Worm (Caenorhabditis elegans): Measurements from ENCODE around the gene clec-9.

The clec-9 gene

DNA sequence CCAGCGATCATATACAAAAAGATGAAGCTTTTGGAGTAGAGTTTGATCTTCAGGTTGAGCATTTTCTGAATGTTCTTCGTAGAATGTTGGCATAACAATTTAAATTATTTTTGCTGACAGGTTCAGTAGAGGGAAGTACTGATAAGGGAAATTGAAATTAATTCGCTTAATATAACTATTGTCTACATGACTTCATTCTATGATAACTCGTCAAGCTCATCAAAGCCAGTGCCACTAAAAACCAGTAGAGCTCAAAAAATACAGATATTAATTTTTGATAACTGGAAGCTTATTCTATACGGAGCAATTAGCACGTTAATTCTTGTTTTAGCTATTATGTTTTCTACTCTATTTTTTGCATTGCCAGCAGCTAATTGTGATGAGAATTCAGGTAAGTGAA is 32.7 kb upstream of the clec-9 start, which contains the start of the genes clec-29 and clec-39:
clec-29 (minus strand) TSS at position 101 of the 400 bp plus-strand sequence.
clec-39 (plus strand) TSS at position 169 of the 400 bp plus-strand sequence.
- no peak for TF ChIP-seq pqm-1 (tag; optimal IDR thresholded peaks at IDR 0.05)
- no peak for TF ChIP-seq ceh-31 (tag; optimal IDR thresholded peaks at IDR 0.05)
- TF ChIP-seq che-1 (tag; optimal IDR thresholded peaks at IDR 0.05) = no peak
- TF ChIP-seq rnt-1 (tag; optimal IDR thresholded peaks at IDR 0.05) = no peak
- TF ChIP-seq ahr-1 (tag; optimal IDR thresholded peaks at IDR 0.05) = no peak
- TF ChIP-seq zip-5 (tag; optimal IDR thresholded peaks at IDR 0.05) = no peak
- TF ChIP-seq Y22D7AL.16 (tag; optimal IDR thresholded peaks at IDR 0.05) = no peak
- no peak for TF ChIP-seq ceh-2 (tag; optimal IDR thresholded peaks at IDR 0.05)
- no peak for TF ChIP-seq pros-1 (tag; optimal IDR thresholded peaks at IDR 0.05)
- TF ChIP-seq hlh-6 (tag; optimal IDR thresholded peaks at IDR 0.05) = no peak
- TF ChIP-seq ama-1 (optimal IDR thresholded peaks at IDR 0.05) = no peak
- TF ChIP-seq elt-4 (tag; optimal IDR thresholded peaks at IDR 0.05) = no peak
- TF ChIP-seq sdc-2 (tag; optimal IDR thresholded peaks at IDR 0.05) = no peak
- TF ChIP-seq nhr-11 (tag; optimal IDR thresholded peaks at IDR 0.05) = no peak
- TF ChIP-seq hlh-8 (tag; optimal IDR thresholded peaks at IDR 0.05) = no peak

DNA sequence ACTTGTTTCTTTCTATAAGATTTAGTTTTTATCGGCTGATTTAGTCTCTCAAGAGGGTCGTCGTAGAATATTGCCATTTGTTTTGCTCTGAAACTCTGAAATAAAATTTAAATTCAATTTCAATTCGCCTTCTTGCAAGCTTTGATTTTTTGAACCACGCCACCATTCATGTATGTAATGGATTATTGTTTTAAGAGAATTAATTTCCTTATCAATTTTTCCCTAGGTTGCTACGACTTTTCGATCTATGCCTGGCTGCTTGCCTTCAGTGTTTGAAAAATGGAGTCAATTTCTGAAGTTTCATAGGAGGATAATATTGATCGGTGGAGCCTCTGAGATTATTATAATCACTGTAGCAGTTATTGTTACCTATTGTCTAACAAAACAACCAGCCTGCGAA is 29.1 kb upstream of the clec-9 start, which contains the start of the genes clec-38 and clec-34:
clec-38 (minus strand) TSS at position 101 of the 400 bp plus-strand sequence.
clec-34 (plus strand) TSS at position 248 of the 400 bp plus-strand sequence.
- TF ChIP-seq ceh-45 (GFP tag; IDR thresholded peaks at IDR 0.05) (no peak), hlh-30 (tag; optimal IDR thresholded peaks at IDR 0.05; ENCODE audit: insufficient read depth) (no peak), sdc-2 (tag; optimal IDR thresholded peaks at IDR 0.05) (no peak), eyg-1 (tag; optimal IDR thresholded peaks at IDR 0.05) (no peak), nfya-1 (tag; optimal IDR thresholded peaks at IDR 0.05) (no peak), fkh-10 (GFP tag; optimal IDR thresholded peaks at IDR 0.05) (no peak), dmd-4 (tag; optimal IDR thresholded peaks at IDR 0.05; ENCODE audit: borderline replicate concordance) (no peak), ceh-6 (GFP tag; optimal IDR thresholded peaks at IDR 0.05) (no peak), ceh-34 (tag; optimal IDR thresholded peaks at IDR 0.05) (no peak), C38D4.7 (GFP tag; optimal IDR thresholded peaks at IDR 0.05) (no peak), unc-55 (GFP tag; optimal IDR thresholded peaks at IDR 0.05) (no peak), lim-6 (tag; optimal IDR thresholded peaks at IDR 0.05) (no peak), dve-1 (tag; optimal IDR thresholded peaks at IDR 0.05) (no peak), fax-1 (tag; optimal IDR thresholded peaks at IDR 0.05) (no peak), hlh-6 (tag; optimal IDR thresholded peaks at IDR 0.05) (no peak)

DNA sequence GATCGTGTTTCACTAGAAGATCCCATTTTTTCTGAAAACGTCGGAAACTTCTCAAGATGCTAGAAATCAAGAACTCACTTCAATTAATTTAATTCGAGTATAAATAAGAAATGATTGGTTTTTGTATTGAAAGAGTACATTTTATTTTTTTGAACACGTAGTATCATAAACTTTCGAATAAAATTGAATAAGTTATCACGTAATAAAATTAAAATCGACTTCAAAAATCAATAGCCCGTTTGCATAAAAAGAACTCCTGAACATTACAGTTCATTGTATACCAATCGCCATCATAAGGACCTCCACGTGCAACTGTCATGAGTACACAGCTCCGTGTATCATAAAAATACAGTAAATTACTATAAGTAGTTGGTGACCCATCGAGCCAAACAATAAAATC is 27.2 kb upstream of the clec-9 start, which contains the start of gene T25E12.16:
T25E12.16 (minus strand) TSS at position 101 of the 400 bp plus-strand sequence.
- no peak for TF ChIP-seq hlh-30 (tag; optimal IDR thresholded peaks at IDR 0.05; ENCODE audit: insufficient read depth)
- no peak for TF ChIP-seq elt-2 (tag; optimal IDR thresholded peaks at IDR 0.05)
- TF ChIP-seq K09A11.1 (tag; optimal IDR thresholded peaks at IDR 0.05; ENCODE audit: insufficient read depth) = no peak
- TF ChIP-seq pqm-1 (tag; optimal IDR thresholded peaks at IDR 0.05) = no peak
- TF ChIP-seq ets-4 (tag; optimal IDR thresholded peaks at IDR 0.05) = no peak
- TF ChIP-seq tbx-2 (tag; optimal IDR thresholded peaks at IDR 0.05) = no peak
- TF ChIP-seq madf-2 (tag; optimal IDR thresholded peaks at IDR 0.05) = no peak
- TF ChIP-seq ceh-22 (tag; optimal IDR thresholded peaks at IDR 0.05) = no peak
- TF ChIP-seq lim-6 (tag; optimal IDR thresholded peaks at IDR 0.05) = no peak
- no peak for TF ChIP-seq sox-4 (tag; optimal IDR thresholded peaks at IDR 0.05)

DNA sequence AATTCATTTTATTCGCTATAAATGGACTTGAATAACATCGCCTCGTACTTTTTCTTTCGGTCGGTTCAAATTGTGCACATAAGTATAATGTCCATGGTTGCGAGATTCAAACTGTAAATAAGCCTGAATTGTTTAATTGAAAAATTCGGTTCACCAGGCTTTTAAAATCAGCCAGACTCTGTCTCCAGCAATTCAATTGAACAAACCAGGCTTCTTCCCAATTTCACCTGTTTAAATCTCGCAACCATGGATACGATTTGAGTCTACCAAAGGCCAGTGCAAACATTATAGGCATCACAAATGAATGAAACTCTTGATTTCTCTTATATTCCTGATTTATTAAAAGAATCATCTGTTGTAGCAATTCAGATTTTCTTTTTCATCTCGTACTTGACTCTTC is 25.2 kb upstream of the clec-9 start, which contains the start of gene srz-100:
srz-100 (plus strand) TSS at position 301 of the 400 bp plus-strand sequence.
- no peak for TF ChIP-seq ceh-48 (tag; optimal IDR thresholded peaks at IDR 0.05)
- no peak for TF ChIP-seq nfya-1 (tag; optimal IDR thresholded peaks at IDR 0.05)
- no peak for TF ChIP-seq eyg-1 (tag; optimal IDR thresholded peaks at IDR 0.05)
- TF ChIP-seq ahr-1 (tag; optimal IDR thresholded peaks at IDR 0.05) = no peak
- TF ChIP-seq C08G9.2 (tag; optimal IDR thresholded peaks at IDR 0.05) = no peak
- no peak for TF ChIP-seq ref-2 (tag; optimal IDR thresholded peaks at IDR 0.05)
- TF ChIP-seq pqm-1 (tag; optimal IDR thresholded peaks at IDR 0.05) = no peak
- TF ChIP-seq unc-55 (GFP tag; optimal IDR thresholded peaks at IDR 0.05) = no peak
- no peak for TF ChIP-seq hlh-6 (tag; optimal IDR thresholded peaks at IDR 0.05)
- no peak for TF ChIP-seq elt-2 (tag; optimal IDR thresholded peaks at IDR 0.05)
- TF ChIP-seq unc-3 (GFP tag; conservative IDR thresholded peaks at IDR 0.05) = no peak
- no peak for TF ChIP-seq unc-3 (tag; optimal IDR thresholded peaks at IDR 0.05)
- TF ChIP-seq hlh-8 (tag; optimal IDR thresholded peaks at IDR 0.05) = no peak
- TF ChIP-seq ttx-3 (tag; optimal IDR thresholded peaks at IDR 0.05) = no peak
